Fruit fly (Drosophila melanogaster): Measurements from ENCODE around the gene PKD.

The PKD gene

DNA sequence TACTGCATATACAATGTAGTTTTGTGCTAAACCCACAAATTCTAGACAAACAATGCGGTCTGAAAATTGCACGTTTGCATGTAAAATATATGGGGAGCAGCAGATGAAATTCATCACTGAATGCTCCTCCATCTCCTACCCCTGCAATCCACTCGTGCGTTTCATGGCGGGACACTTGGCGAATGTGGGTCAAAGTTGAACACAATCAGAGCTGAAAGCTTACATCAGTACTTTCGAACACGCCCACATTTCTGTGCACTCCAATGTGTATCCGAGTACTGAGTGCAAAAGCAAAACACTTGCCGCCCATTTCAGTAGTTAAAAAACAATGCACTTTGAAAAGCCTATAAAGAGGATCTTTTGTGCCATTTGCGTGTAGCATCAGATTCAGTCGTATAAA, 17.5 kb downstream of the PKD start:
- TF ChIP-seq HHEX (GFP tag; optimal IDR thresholded peaks at IDR 0.05) (no peak), hb (GFP tag; IDR thresholded peaks at IDR 0.05; ENCODE audit: partially characterized antibody) (0 out of 3 replicates have a peak, but pooled peaks have one; percentile 42), Med (GFP tag) (peak; percentile 14), ttk (GFP tag; IDR thresholded peaks at IDR 0.05) (no peak), Hr78 (GFP tag; optimal IDR thresholded peaks at IDR 0.05) (peak in 1 of 2 experiments; percentile 74), sens (GFP tag) (peak; percentile 10)

DNA sequence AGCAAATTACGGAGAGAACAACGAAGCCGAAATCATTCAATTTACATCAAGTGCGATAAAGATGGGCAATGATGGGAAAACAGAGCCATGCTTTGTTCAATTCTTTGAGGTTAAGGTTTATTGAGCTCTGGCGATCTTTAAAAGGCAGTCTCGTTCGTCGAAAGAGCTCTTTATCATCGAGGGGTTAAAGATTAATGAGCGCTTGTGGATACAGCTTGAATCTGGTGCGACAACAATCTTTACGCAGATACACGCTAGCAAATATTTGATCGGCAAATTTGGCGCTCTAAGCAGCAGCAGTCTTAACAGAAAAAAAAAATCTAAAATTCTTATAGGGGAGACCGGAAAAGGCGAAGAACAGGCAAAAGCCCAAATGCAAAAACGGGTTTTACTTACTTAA, 18.1 kb downstream of the PKD start:
- TF ChIP-seq NC2β (GFP tag; optimal IDR thresholded peaks at IDR 0.05), result no peak
- no peak for TF ChIP-seq dimm (GFP tag; IDR thresholded peaks at IDR 0.05)
- no peak for TF ChIP-seq CG6854 (GFP tag; optimal IDR thresholded peaks at IDR 0.05)
- TF ChIP-seq dmrt11E (tag; optimal IDR thresholded peaks at IDR 0.05), result no peak
- no peak for TF ChIP-seq Taf1 (GFP tag; IDR thresholded peaks at IDR 0.05)
- peak; percentile 30; the same call in 1 of the 2 replicates for TF ChIP-seq Rfx (GFP tag; IDR thresholded peaks at IDR 0.05)
- TF ChIP-seq croc (GFP tag; conservative IDR thresholded peaks at IDR 0.05), result no peak
- TF ChIP-seq CG8359 (GFP tag; optimal IDR thresholded peaks at IDR 0.05; ENCODE audit: borderline replicate concordance), result no peak
- TF ChIP-seq CG14965 (GFP tag; optimal IDR thresholded peaks at IDR 0.05; ENCODE audit: borderline replicate concordance), result no peak
- no peak for TF ChIP-seq CG2129 (GFP tag; IDR thresholded peaks at IDR 0.05; ENCODE audit: partially characterized antibody)
- peak; percentile 10 for TF ChIP-seq CG12071 (GFP tag; optimal IDR thresholded peaks at IDR 0.05)
- TF ChIP-seq CG9727 (GFP tag; optimal IDR thresholded peaks at IDR 0.05), result peak; percentile 14
- TF ChIP-seq CG15269 (tag; optimal IDR thresholded peaks at IDR 0.05), result peak; percentile 12
- TF ChIP-seq zf30C (GFP tag; optimal IDR thresholded peaks at IDR 0.05), result no peak
- no peak for TF ChIP-seq CG6791 (GFP tag; IDR thresholded peaks at IDR 0.05; ENCODE audit: partially characterized antibody)
- no peak for TF ChIP-seq tin (GFP tag; optimal IDR thresholded peaks at IDR 0.05)
- no peak for TF ChIP-seq sug (tag; optimal IDR thresholded peaks at IDR 0.05)
- no peak for TF ChIP-seq CG7357 (GFP tag; IDR thresholded peaks at IDR 0.05)
- TF ChIP-seq prd (optimal IDR thresholded peaks at IDR 0.05), result no peak
- no peak for TF ChIP-seq prd (GFP tag; IDR thresholded peaks at IDR 0.05)
- no peak for TF ChIP-seq CG2199 (GFP tag; IDR thresholded peaks at IDR 0.05)
- TF ChIP-seq gfzf (GFP tag; optimal IDR thresholded peaks at IDR 0.05), result no peak
- TF ChIP-seq CG10147 (GFP tag; optimal IDR thresholded peaks at IDR 0.05), result no peak
- no peak for TF ChIP-seq Spps (tag; optimal IDR thresholded peaks at IDR 0.05)
- TF ChIP-seq kay (GFP tag; optimal IDR thresholded peaks at IDR 0.05), result no peak
- TF ChIP-seq al (GFP tag; IDR thresholded peaks at IDR 0.05), result no peak
- peak; percentile 28 for TF ChIP-seq scrt (GFP tag; optimal IDR thresholded peaks at IDR 0.05)
- no peak for TF ChIP-seq Camta (GFP tag; optimal IDR thresholded peaks at IDR 0.05)
- TF ChIP-seq CG9876 (GFP tag; optimal IDR thresholded peaks at IDR 0.05), result no peak
- TF ChIP-seq unc-4 (GFP tag; IDR thresholded peaks at IDR 0.05; ENCODE audit: partially characterized antibody), result no peak
- no peak for TF ChIP-seq CG4730 (GFP tag; IDR thresholded peaks at IDR 0.05)
- no peak for TF ChIP-seq ken (GFP tag; IDR thresholded peaks at IDR 0.05)
- TF ChIP-seq CG34376 (GFP tag; optimal IDR thresholded peaks at IDR 0.05), result no peak
- TF ChIP-seq toy (GFP tag; IDR thresholded peaks at IDR 0.05), result no peak
- TF ChIP-seq ase (GFP tag; IDR thresholded peaks at IDR 0.05), result no peak
- TF ChIP-seq CG8281 (tag; optimal IDR thresholded peaks at IDR 0.05), result no peak
- no peak for TF ChIP-seq ATbp (GFP tag; optimal IDR thresholded peaks at IDR 0.05)
- no peak for TF ChIP-seq CG4820 (GFP tag; optimal IDR thresholded peaks at IDR 0.05)
- no peak for TF ChIP-seq CG1792 (GFP tag; optimal IDR thresholded peaks at IDR 0.05)
- TF ChIP-seq CG18619 (GFP tag; optimal IDR thresholded peaks at IDR 0.05), result peak; percentile 8
- peak; percentile 3 for TF ChIP-seq her (GFP tag; optimal IDR thresholded peaks at IDR 0.05)
- no peak for TF ChIP-seq pros (GFP tag; optimal IDR thresholded peaks at IDR 0.05)
- TF ChIP-seq CG10462 (GFP tag; optimal IDR thresholded peaks at IDR 0.05), result no peak
- TF ChIP-seq cg (GFP tag; optimal IDR thresholded peaks at IDR 0.05), result no peak
